Fruit fly (Drosophila melanogaster): Measurements from ENCODE around the gene CG1737.

DNA sequence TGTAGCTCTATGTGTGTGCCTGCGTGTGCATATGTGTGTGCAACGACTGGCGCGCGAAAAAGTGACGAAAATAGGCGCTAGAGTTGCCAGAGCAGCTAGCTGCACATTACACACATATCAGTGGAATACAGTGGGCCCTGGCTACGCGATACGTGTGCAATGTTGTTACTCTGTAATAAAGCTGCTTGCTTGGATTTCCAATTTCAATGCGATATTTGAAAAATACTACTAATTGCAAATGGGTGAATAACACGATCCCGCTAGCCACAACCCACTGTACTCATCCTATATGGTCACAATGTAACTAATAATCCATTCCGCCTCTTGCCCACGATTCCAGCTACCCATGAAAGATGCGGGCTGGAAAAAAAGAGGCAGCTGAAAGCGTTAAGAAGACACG is 943 bp downstream of the CG1737 start:
- no peak for TF ChIP-seq Scr (GFP tag; IDR thresholded peaks at IDR 0.05; ENCODE audit: partially characterized antibody)
- peak; percentile 93 for TF ChIP-seq Dip3 (GFP tag; optimal IDR thresholded peaks at IDR 0.05)
- TF ChIP-seq CG10431 (GFP tag; optimal IDR thresholded peaks at IDR 0.05), result peak; percentile 50
